Worm (Caenorhabditis elegans): Measurements from ENCODE around the gene T05C1.3.

- no peak for TF ChIP-seq C06A6.2 (GFP tag; conservative IDR thresholded peaks at IDR 0.05)
- no peak for TF ChIP-seq K12H6.12 (tag; optimal IDR thresholded peaks at IDR 0.05)
- TF ChIP-seq lag-1 (GFP tag; IDR thresholded peaks at IDR 0.05) = no peak
- no peak for TF ChIP-seq nhr-120 (GFP tag; IDR thresholded peaks at IDR 0.05)
- no peak for TF ChIP-seq T26A5.8 (tag; optimal IDR thresholded peaks at IDR 0.05)
- TF ChIP-seq F10E7.11 (tag; optimal IDR thresholded peaks at IDR 0.05) = no peak
- TF ChIP-seq lir-1 (GFP tag; conservative IDR thresholded peaks at IDR 0.05) = no peak
- no peak for TF ChIP-seq tbp1 (GFP tag; optimal IDR thresholded peaks at IDR 0.05)
- TF ChIP-seq ztf-26 (tag; optimal IDR thresholded peaks at IDR 0.05) = no peak
- TF ChIP-seq B0336.3 (GFP tag; IDR thresholded peaks at IDR 0.05) = no peak
- no peak for TF ChIP-seq akir-1 (GFP tag; optimal IDR thresholded peaks at IDR 0.05)
- no peak for TF ChIP-seq pha-4 (tag; optimal IDR thresholded peaks at IDR 0.05)
Observed at ce11 chrII:4511911-4512310, 22.7 kb upstream of the T05C1.3 start, which contains the start of gene cyp-23A1.

Measured in whole organism, young adult.